Fruit fly (Drosophila melanogaster) whole organism, embryonic: ENCODE measurements around the gene CG17154.

ENCODE experiments used
- ATbp ChIP-seq: fragments of 200-800 bp; sonication (Bioruptor generic); optimal IDR thresholded peaks from 2 replicates; lab custom pipeline; 2017; ENCODE audit warnings: missing biosample characterization, mild to moderate bottlenecking, missing genetic modification characterization, missing genetic modification reagents
- Ada2b ChIP-seq: fragments of 200-800 bp; sonication (Bioruptor generic); IDR thresholded peaks from 2 replicates; pipeline ENCODE4 v1.3.6; 2022; ENCODE audit warnings: missing biosample characterization, missing genetic modification characterization
- Atf3 ChIP-seq: fragments of 200-800 bp; sonication (Bioruptor generic); optimal IDR thresholded peaks from 3 replicates; lab custom pipeline; 2016; ENCODE audit warnings: missing biosample characterization, missing genetic modification characterization
- Bteb2 ChIP-seq: fragments of 200-800 bp; sonication (Bioruptor generic); optimal IDR thresholded peaks from 2 replicates; lab custom pipeline; 2016; ENCODE audit warnings: missing biosample characterization, missing genetic modification characterization
- C15 ChIP-seq: fragments of 200-800 bp; sonication (Bioruptor generic); IDR thresholded peaks from 3 replicates; pipeline ENCODE4 v1.3.6; 2022; ENCODE audit warnings: missing biosample characterization, missing genetic modification characterization
- CG10209 ChIP-seq: fragments of 200-800 bp; sonication (Bioruptor generic); optimal IDR thresholded peaks from 3 replicates; lab custom pipeline; 2017; ENCODE audit warnings: missing biosample characterization, mild to moderate bottlenecking, missing genetic modification characterization, missing genetic modification reagents
- CG11696 ChIP-seq: fragments of 200-800 bp; sonication (Bioruptor generic); IDR thresholded peaks from 2 replicates; pipeline ENCODE4 v1.3.6; 2022; ENCODE audit warnings: missing biosample characterization, missing genetic modification characterization
- CG12104 ChIP-seq: fragments of 200-800 bp; sonication (Bioruptor generic); optimal IDR thresholded peaks from 3 replicates; lab custom pipeline; 2016; ENCODE audit warnings: missing biosample characterization, missing genetic modification characterization
- CG12155 ChIP-seq: fragments of 200-800 bp; sonication (Bioruptor generic); optimal IDR thresholded peaks from 3 replicates; lab custom pipeline; 2016; ENCODE audit warnings: missing biosample characterization, missing genetic modification characterization
- CG15601 ChIP-seq: fragments of 200-800 bp; sonication (Bioruptor generic); optimal IDR thresholded peaks from 3 replicates; lab custom pipeline; 2019; ENCODE audit warnings: missing biosample characterization, mild to moderate bottlenecking, missing genetic modification characterization, moderate library complexity
- CG16779 ChIP-seq: fragments of 200-800 bp; sonication (Bioruptor generic); IDR thresholded peaks from 2 replicates; pipeline ENCODE4 v1.3.6; 2022; ENCODE audit warnings: missing biosample characterization, missing genetic modification characterization
- CG17328 ChIP-seq: fragments of 200-800 bp; sonication (Bioruptor generic); IDR thresholded peaks from 2 replicates; pipeline ENCODE4 v1.3.6; 2022; ENCODE audit warnings: missing biosample characterization, missing genetic modification characterization
- CG17359 ChIP-seq: fragments of 200-800 bp; sonication (Bioruptor generic); optimal IDR thresholded peaks from 3 replicates; lab custom pipeline; 2018; ENCODE audit warnings: missing biosample characterization, mild to moderate bottlenecking, missing genetic modification characterization, moderate library complexity
- CG17912 ChIP-seq: fragments of 200-800 bp; sonication (Bioruptor generic); optimal IDR thresholded peaks from 2 replicates; lab custom pipeline; 2018; ENCODE audit warnings: missing biosample characterization, mild to moderate bottlenecking, missing genetic modification characterization
- CG2199 ChIP-seq: fragments of 200-800 bp; sonication (Bioruptor generic); IDR thresholded peaks from 3 replicates; pipeline ENCODE4 v1.3.6; 2022; ENCODE audit warnings: missing biosample characterization, missing genetic modification characterization
- CG30403 ChIP-seq: fragments of 200-800 bp; sonication (Bioruptor generic); optimal IDR thresholded peaks from 3 replicates; lab custom pipeline; 2016; ENCODE audit warnings: missing biosample characterization, missing genetic modification characterization
- CG3726 ChIP-seq: fragments of 200-800 bp; sonication (Bioruptor generic); IDR thresholded peaks from 3 replicates; pipeline ENCODE4, ENCODE4 v1.3.6; 2022; ENCODE audit warnings: missing biosample characterization, missing genetic modification characterization
- CG3847 ChIP-seq: fragments of 200-800 bp; sonication (Bioruptor generic); IDR thresholded peaks from 2 replicates; pipeline ENCODE4 v1.3.6; 2022; ENCODE audit warnings: missing biosample characterization, missing genetic modification characterization
- CG6689 ChIP-seq: fragments of 200-800 bp; sonication (Bioruptor generic); IDR thresholded peaks from 2 replicates; pipeline ENCODE4 v1.3.6; 2022; ENCODE audit warnings: missing biosample characterization, missing genetic modification characterization
- CG6791 ChIP-seq: fragments of 200-800 bp; sonication (Bioruptor generic); IDR thresholded peaks from 3 replicates; pipeline ENCODE4 v1.3.6; 2022; ENCODE audit warnings: missing biosample characterization, missing genetic modification characterization; ENCODE audit not compliant: partially characterized antibody
- CG8290 ChIP-seq, 3 experiments: fragments of 200-800 bp; sonication (Bioruptor generic); optimal IDR thresholded peaks; 2 replicates each; lab custom pipeline; 2016 to 2019; ENCODE audit warnings: missing biosample characterization in 3 of 3, missing genetic modification characterization in 3 of 3, mild to moderate bottlenecking in 2 of 3, moderate library complexity in 1 of 3
- Elba2 ChIP-seq: fragments of 200-800 bp; sonication (Bioruptor generic); optimal IDR thresholded peaks from 3 replicates; lab custom pipeline; 2016; ENCODE audit warnings: missing biosample characterization, missing genetic modification characterization
- Hey ChIP-seq: fragments of 200-800 bp; sonication (Bioruptor generic); optimal IDR thresholded peaks from 3 replicates; lab custom pipeline; 2018; ENCODE audit warnings: missing biosample characterization, mild to moderate bottlenecking, missing genetic modification characterization
- Hmx ChIP-seq: fragments of 200-800 bp; sonication (Bioruptor generic); optimal IDR thresholded peaks from 2 replicates; lab custom pipeline; 2016; ENCODE audit warnings: missing biosample characterization, missing genetic modification characterization
- Max ChIP-seq: fragments of 200-800 bp; sonication (Bioruptor generic); optimal IDR thresholded peaks from 2 replicates; lab custom pipeline; 2016; ENCODE audit warnings: missing biosample characterization, mild to moderate bottlenecking, missing genetic modification characterization
- Meics ChIP-seq: fragments of 200-800 bp; sonication (Bioruptor generic); optimal IDR thresholded peaks from 2 replicates; lab custom pipeline; 2017; ENCODE audit warnings: missing biosample characterization, mild to moderate bottlenecking, missing genetic modification characterization
- Nf-YA ChIP-seq: fragments of 200-800 bp; sonication (Bioruptor generic); IDR thresholded peaks from 2 replicates; pipeline ENCODE4 v1.3.6; 2022; ENCODE audit warnings: missing biosample characterization, missing genetic modification characterization
- Nf-YC ChIP-seq: fragments of 200-800 bp; optimal IDR thresholded peaks from 3 replicates; lab custom pipeline; 2019; ENCODE audit warnings: missing biosample characterization, mild to moderate bottlenecking, missing genetic modification characterization, moderate library complexity
- Scr ChIP-seq: fragments of 200-800 bp; sonication (Bioruptor generic); IDR thresholded peaks from 2 replicates; pipeline ENCODE4 v1.3.6; 2022; ENCODE audit warnings: missing biosample characterization, missing genetic modification characterization; ENCODE audit not compliant: partially characterized antibody
- Six4 ChIP-seq: fragments of 200-800 bp; sonication (Bioruptor generic); optimal IDR thresholded peaks from 2 replicates; lab custom pipeline; 2016; ENCODE audit warnings: missing biosample characterization, missing genetic modification characterization
- Sry-β ChIP-seq: fragments of 200-800 bp; sonication (Bioruptor generic); optimal IDR thresholded peaks from 2 replicates; lab custom pipeline; 2018; ENCODE audit warnings: missing biosample characterization, mild to moderate bottlenecking, missing genetic modification characterization, moderate library complexity
- ara ChIP-seq: fragments of 200-800 bp; sonication (Bioruptor generic); IDR thresholded peaks from 2 replicates; pipeline ENCODE4 v1.3.6; 2022; ENCODE audit warnings: missing biosample characterization, missing genetic modification characterization
- danr ChIP-seq: fragments of 200-800 bp; sonication (Bioruptor generic); IDR thresholded peaks from 2 replicates; pipeline ENCODE4 v1.3.6; 2022; ENCODE audit warnings: missing biosample characterization, missing genetic modification characterization
- exex ChIP-seq: fragments of 200-800 bp; sonication (Bioruptor generic); optimal IDR thresholded peaks from 4 replicates; lab custom pipeline; 2018; ENCODE audit warnings: missing biosample characterization, mild to moderate bottlenecking, missing genetic modification characterization, moderate library complexity
- fd102C ChIP-seq: fragments of 200-800 bp; sonication (Bioruptor generic); optimal IDR thresholded peaks from 2 replicates; lab custom pipeline; 2018; ENCODE audit warnings: missing biosample characterization, mild to moderate bottlenecking, missing genetic modification characterization, moderate library complexity
- gcm ChIP-seq: fragments of 200-800 bp; sonication (Bioruptor generic); optimal IDR thresholded peaks from 2 replicates; lab custom pipeline; 2019; ENCODE audit warnings: missing biosample characterization, mild to moderate bottlenecking, missing genetic modification characterization, moderate library complexity
- gem ChIP-seq: fragments of 200-800 bp; sonication (Bioruptor generic); optimal IDR thresholded peaks from 2 replicates; lab custom pipeline; 2019; ENCODE audit warnings: missing biosample characterization, mild to moderate bottlenecking, missing genetic modification characterization, moderate library complexity
- jumu ChIP-seq: fragments of 200-800 bp; sonication (Bioruptor generic); optimal IDR thresholded peaks from 3 replicates; lab custom pipeline; 2016; ENCODE audit warnings: missing biosample characterization, missing genetic modification characterization
- kni ChIP-seq: fragments of 200-800 bp; sonication (Bioruptor generic); optimal IDR thresholded peaks from 3 replicates; lab custom pipeline; 2017; ENCODE audit warnings: mild to moderate bottlenecking, missing biosample characterization, missing genetic modification reagents, missing genetic modification characterization
- otp ChIP-seq: fragments of 200-800 bp; sonication (Bioruptor generic); IDR thresholded peaks from 3 replicates; pipeline ENCODE4, ENCODE4 v1.3.6; 2022; ENCODE audit warnings: missing biosample characterization, missing genetic modification characterization
- repo ChIP-seq: fragments of 200-800 bp; sonication (Bioruptor generic); optimal IDR thresholded peaks from 2 replicates; lab custom pipeline; 2016; ENCODE audit warnings: missing biosample characterization, missing genetic modification characterization
- rib ChIP-seq: fragments of 200-800 bp; sonication (Bioruptor generic); IDR thresholded peaks from 2 replicates; pipeline ENCODE4 v1.3.6; 2022; ENCODE audit warnings: missing biosample characterization, missing genetic modification characterization
- salm ChIP-seq: fragments of 200-800 bp; sonication (Bioruptor generic); optimal IDR thresholded peaks from 2 replicates; lab custom pipeline; 2018; ENCODE audit warnings: missing biosample characterization, mild to moderate bottlenecking, missing genetic modification characterization
- schlank ChIP-seq: fragments of 200-800 bp; sonication (Bioruptor generic); optimal IDR thresholded peaks from 2 replicates; lab custom pipeline; 2018; ENCODE audit warnings: missing biosample characterization, mild to moderate bottlenecking, missing genetic modification characterization
- sens ChIP-seq: fragments of 200-800 bp; sonication (Bioruptor generic); peaks from one replicate; lab custom pipeline; 2016; ENCODE audit warnings: missing biosample characterization, missing genetic modification characterization
- slou ChIP-seq: fragments of 200-800 bp; sonication (Bioruptor generic); optimal IDR thresholded peaks from 3 replicates; lab custom pipeline; 2016; ENCODE audit warnings: missing biosample characterization, missing genetic modification characterization
- stwl ChIP-seq: fragments of 200-800 bp; sonication (Bioruptor generic); optimal IDR thresholded peaks from 3 replicates; lab custom pipeline; 2018; ENCODE audit warnings: missing biosample characterization, mild to moderate bottlenecking, missing genetic modification characterization, moderate library complexity
- tap ChIP-seq: fragments of 200-800 bp; optimal IDR thresholded peaks from 3 replicates; lab custom pipeline; 2019; ENCODE audit warnings: missing biosample characterization, mild to moderate bottlenecking, missing genetic modification characterization, moderate library complexity
- vfl ChIP-seq: fragments of 200-800 bp; sonication (Bioruptor generic); optimal IDR thresholded peaks from 2 replicates; lab custom pipeline; 2016; ENCODE audit warnings: missing biosample characterization, missing genetic modification characterization
- zen ChIP-seq: fragments of 200-800 bp; sonication (Bioruptor generic); optimal IDR thresholded peaks from 3 replicates; lab custom pipeline; 2018; ENCODE audit warnings: missing biosample characterization, mild to moderate bottlenecking, missing genetic modification characterization, moderate library complexity
- zfh1 ChIP-seq: fragments of 200-800 bp; sonication (Bioruptor generic); IDR thresholded peaks from 3 replicates; pipeline ENCODE4 v1.3.6; 2022; ENCODE audit warnings: missing biosample characterization, missing genetic modification characterization

The CG17154 gene

dm6 chr3L:12124975-12125374, 36.5 kb downstream of the CG17154 start, which contains the start of gene yps (continued):
- TF ChIP-seq CG12155 (GFP tag; lab: Kevin White, UChicago) = peak; percentile 88
- TF ChIP-seq vfl = peak; percentile 93
- TF ChIP-seq CG12104 (GFP tag; lab: Kevin White, UChicago) = peak; percentile 96
- TF ChIP-seq danr = no peak; the same call in 1 of the 2 replicates
- TF ChIP-seq ATbp (GFP tag; lab: Kevin White, UChicago) = peak; percentile 96
- no peak for TF ChIP-seq Elba2 (GFP tag; lab: Kevin White, UChicago)
- peak; percentile 90 for TF ChIP-seq C15
- peak; percentile 79 for TF ChIP-seq Scr (GFP tag; lab: Robert Waterston, UW)
- TF ChIP-seq otp = peak; percentile 97
- peak; percentile 76 for TF ChIP-seq gem (tag; lab: Kevin White, UChicago)
- TF ChIP-seq CG10209 (GFP tag; lab: Kevin White, UChicago) = peak; percentile 94
- peak; percentile 98 for TF ChIP-seq CG17328 (GFP tag; lab: Robert Waterston, UW)
- TF ChIP-seq CG15601 = peak; percentile 92
- peak; percentile 93 for TF ChIP-seq CG17359
- peak; percentile 87 for TF ChIP-seq Atf3 (GFP tag; lab: Kevin White, UChicago)
- peak; percentile 78 for TF ChIP-seq Nf-YC (tag; lab: Kevin White, UChicago)
- TF ChIP-seq CG3726 (GFP tag; lab: Robert Waterston, UW) = peak; percentile 81; the same call in 1 of the 3 replicates
- TF ChIP-seq salm = peak; percentile 86
- peak; percentile 98 for TF ChIP-seq kni (GFP tag; lab: Kevin White, UChicago)
- TF ChIP-seq CG6689 = peak; percentile 77
- peak; percentile 59; the same call in 2 of the 3 replicates for TF ChIP-seq CG2199 (GFP tag; lab: Robert Waterston, UW)
- TF ChIP-seq Meics (GFP tag; lab: Kevin White, UChicago) = peak; percentile 98
- TF ChIP-seq tap (tag; lab: Kevin White, UChicago) = peak; percentile 87
- peak; percentile 94 for TF ChIP-seq gcm (GFP tag; lab: Kevin White, UChicago)
- peak; percentile 91 for TF ChIP-seq stwl
- TF ChIP-seq fd102C (GFP tag; lab: Kevin White, UChicago) = peak; percentile 97
- TF ChIP-seq CG17912 (GFP tag; lab: Kevin White, UChicago) = peak; percentile 99
- peak; percentile 91 for TF ChIP-seq CG8290 (GFP tag; optimal IDR thresholded peaks at IDR 0.05; lab: Kevin White, UChicago)
- peak; percentile 88 to 99 for TF ChIP-seq CG8290 (tag; optimal IDR thresholded peaks at IDR 0.05; lab: Kevin White, UChicago)
- TF ChIP-seq Max (GFP tag; lab: Kevin White, UChicago) = peak; percentile 92
- TF ChIP-seq ara (GFP tag; lab: Robert Waterston, UW) = peak; percentile 86
- TF ChIP-seq CG3847 (GFP tag; lab: Robert Waterston, UW) = peak; percentile 87
- TF ChIP-seq slou = peak; percentile 80
- TF ChIP-seq Sry-β (GFP tag; lab: Kevin White, UChicago) = peak; percentile 74
- peak; percentile 66; the same call in 1 of the 2 replicates for TF ChIP-seq rib
- TF ChIP-seq CG16779 (GFP tag; lab: Robert Waterston, UW) = peak; percentile 85
- peak; percentile 97 for TF ChIP-seq schlank (tag; lab: Kevin White, UChicago)
- peak; percentile 77; the same call in 1 of the 2 replicates for TF ChIP-seq Ada2b
- peak; percentile 92 for TF ChIP-seq Nf-YA (GFP tag; lab: Robert Waterston, UW)
- peak; percentile 70 for TF ChIP-seq jumu
- peak; percentile 79 for TF ChIP-seq CG11696
- TF ChIP-seq sens (GFP tag; lab: Kevin White, UChicago) = peak; percentile 98
- peak; percentile 94 for TF ChIP-seq repo (GFP tag; lab: Kevin White, UChicago)
- TF ChIP-seq Hey (tag; lab: Kevin White, UChicago) = peak; percentile 95
- peak; percentile 88 for TF ChIP-seq CG30403
- peak; percentile 90 for TF ChIP-seq Six4 (GFP tag; lab: Kevin White, UChicago)
- peak; percentile 77 for TF ChIP-seq zen (tag; lab: Kevin White, UChicago)
- peak; percentile 97 for TF ChIP-seq zfh1 (GFP tag; lab: Robert Waterston, UW)
- peak; percentile 73 for TF ChIP-seq exex (tag; lab: Kevin White, UChicago)
- TF ChIP-seq CG6791 (GFP tag; lab: Robert Waterston, UW) = peak; percentile 81
- peak; percentile 27 for TF ChIP-seq Hmx
- peak; percentile 93 for TF ChIP-seq Bteb2
